Fruit fly (Drosophila melanogaster) Kc167 (cell line): Measurements from ENCODE around the gene para.

Experiments
- Myc ChIP-seq: fragments of >200 bp; optimal IDR thresholded peaks from 2 replicates; lab custom pipeline; 2017; ENCODE audit warnings: missing external identifiers
- Sin3A ChIP-seq: fragments of >200 bp; optimal IDR thresholded peaks from 2 replicates; lab custom pipeline; 2018; ENCODE audit warnings: missing external identifiers
- h ChIP-seq: fragments of >200 bp; optimal IDR thresholded peaks from 3 replicates; lab custom pipeline; 2018; ENCODE audit warnings: missing external identifiers
- insv ChIP-seq: fragments of >200 bp; optimal IDR thresholded peaks from 3 replicates; lab custom pipeline; 2018; ENCODE audit warnings: missing external identifiers
- psq ChIP-seq: fragments of >200 bp; optimal IDR thresholded peaks from 2 replicates; lab custom pipeline; 2017; ENCODE audit warnings: missing external identifiers
- ttk ChIP-seq: sonication (Bioruptor generic); optimal IDR thresholded peaks from 2 replicates; lab custom pipeline; 2017; ENCODE audit warnings: missing external identifiers

The para gene

DNA sequence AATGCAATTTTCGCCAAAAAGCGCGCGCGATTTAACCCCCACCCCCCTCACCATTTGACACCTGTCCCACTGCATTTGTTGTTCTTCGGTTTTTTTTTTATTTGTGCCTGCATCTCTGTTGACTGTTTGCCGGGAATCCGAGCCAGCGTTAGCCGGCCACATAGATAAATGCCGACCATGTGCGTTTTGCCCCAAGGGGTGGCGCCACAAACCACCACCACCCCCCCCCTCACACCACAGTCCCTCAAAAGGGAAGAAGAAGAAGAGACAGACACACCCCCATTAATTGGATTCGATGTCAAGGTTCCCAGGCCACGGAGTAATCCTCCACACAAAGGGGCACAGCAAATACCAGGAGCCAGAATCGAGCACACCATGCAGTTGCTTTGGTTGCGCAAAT lies 83.6 kb downstream of the para start:
- no peak for TF ChIP-seq insv (lab: Kevin White, UChicago)
- no peak for TF ChIP-seq Myc (lab: Kevin White, UChicago)
- TF ChIP-seq Sin3A = no peak
- TF ChIP-seq h (lab: Kevin White, UChicago) = no peak
- TF ChIP-seq psq (lab: Kevin White, UChicago) = no peak
- no peak for TF ChIP-seq ttk

- no peak for TF ChIP-seq Sin3A
- no peak for TF ChIP-seq ttk
- no peak for TF ChIP-seq h (lab: Kevin White, UChicago)
- no peak for TF ChIP-seq insv (lab: Kevin White, UChicago)
- no peak for TF ChIP-seq Myc (lab: Kevin White, UChicago)
- TF ChIP-seq psq (lab: Kevin White, UChicago) = no peak
Observed at dm6 chrX:16448252-16449191, 84.4 kb downstream of the para start, which contains the start of the genes CG34015 and eIF4H1. TSS of gene CG34015 (minus strand) at chrX:16448302. TSS of gene eIF4H1 (plus strand) at chrX:16448665.

DNA sequence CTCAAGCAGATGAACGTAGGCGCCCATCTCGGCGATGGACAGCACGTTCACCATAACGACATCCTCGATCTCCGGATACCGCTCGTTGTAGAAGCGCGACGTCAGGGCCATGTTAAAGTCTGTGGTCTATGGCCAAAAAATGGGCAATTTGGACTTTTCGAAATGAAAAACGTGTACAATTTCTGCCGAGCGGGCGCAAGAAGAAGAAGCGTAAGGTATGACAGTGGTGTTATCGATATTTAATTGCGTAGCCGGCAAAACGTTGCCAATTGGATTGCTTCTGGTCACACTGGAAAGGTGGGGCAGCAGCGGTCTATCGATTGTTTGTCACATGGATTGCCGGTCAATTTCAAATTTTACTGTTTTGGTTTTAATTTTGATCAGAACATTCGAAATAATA lies 86.1 kb downstream of the para start, which contains the start of gene eIF2alpha:
Gene eIF2alpha (minus strand): TSS at position 225 of the 400 bp plus-strand sequence.
- TF ChIP-seq ttk = no peak
- TF ChIP-seq insv (lab: Kevin White, UChicago) = no peak
- TF ChIP-seq Myc (lab: Kevin White, UChicago) = no peak
- no peak for TF ChIP-seq psq (lab: Kevin White, UChicago)
- TF ChIP-seq Sin3A = no peak
- no peak for TF ChIP-seq h (lab: Kevin White, UChicago)

DNA sequence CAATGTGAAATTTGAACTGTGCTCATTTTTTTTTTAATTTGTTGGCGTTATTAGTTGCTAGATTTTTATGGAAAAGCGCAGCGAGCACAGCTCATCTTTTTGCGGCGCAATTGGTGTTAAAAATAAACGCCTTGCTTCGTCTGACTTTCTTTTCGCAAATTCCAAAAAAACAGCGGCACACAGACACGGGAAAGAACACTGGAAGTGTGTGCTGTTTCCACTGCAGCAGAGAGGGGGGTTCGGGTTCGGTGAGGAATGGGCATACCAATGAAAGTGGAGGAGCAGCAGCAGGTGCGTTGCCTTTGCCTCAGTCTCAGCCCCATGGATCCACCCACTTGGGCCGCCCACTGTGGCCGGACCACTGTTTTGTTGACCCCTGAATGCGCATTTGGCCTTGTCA lies 90.5 kb downstream of the para start:
- no peak for TF ChIP-seq ttk
- no peak for TF ChIP-seq Sin3A
- TF ChIP-seq Myc (lab: Kevin White, UChicago) = no peak
- no peak for TF ChIP-seq psq (lab: Kevin White, UChicago)
- no peak for TF ChIP-seq h (lab: Kevin White, UChicago)
- no peak for TF ChIP-seq insv (lab: Kevin White, UChicago)

- no peak for TF ChIP-seq psq (lab: Kevin White, UChicago)
- TF ChIP-seq Sin3A = no peak
- TF ChIP-seq h (lab: Kevin White, UChicago) = no peak
- no peak for TF ChIP-seq insv (lab: Kevin White, UChicago)
- TF ChIP-seq Myc (lab: Kevin White, UChicago) = no peak
- TF ChIP-seq ttk = no peak
Observed at dm6 chrX:16441245-16441644, 91.7 kb downstream of the para start, which contains the start of the genes Cdc50 and rngo. TSS of gene Cdc50 (minus strand) at chrX:16441296. TSS of gene rngo (plus strand) at chrX:16441433.

- TF ChIP-seq ttk (no peak), psq (lab: Kevin White, UChicago) (no peak), Myc (lab: Kevin White, UChicago) (no peak), Sin3A (no peak), insv (lab: Kevin White, UChicago) (no peak), h (lab: Kevin White, UChicago) (no peak)
Observed at dm6 chrX:16428476-16428875, 104.4 kb downstream of the para start.

DNA sequence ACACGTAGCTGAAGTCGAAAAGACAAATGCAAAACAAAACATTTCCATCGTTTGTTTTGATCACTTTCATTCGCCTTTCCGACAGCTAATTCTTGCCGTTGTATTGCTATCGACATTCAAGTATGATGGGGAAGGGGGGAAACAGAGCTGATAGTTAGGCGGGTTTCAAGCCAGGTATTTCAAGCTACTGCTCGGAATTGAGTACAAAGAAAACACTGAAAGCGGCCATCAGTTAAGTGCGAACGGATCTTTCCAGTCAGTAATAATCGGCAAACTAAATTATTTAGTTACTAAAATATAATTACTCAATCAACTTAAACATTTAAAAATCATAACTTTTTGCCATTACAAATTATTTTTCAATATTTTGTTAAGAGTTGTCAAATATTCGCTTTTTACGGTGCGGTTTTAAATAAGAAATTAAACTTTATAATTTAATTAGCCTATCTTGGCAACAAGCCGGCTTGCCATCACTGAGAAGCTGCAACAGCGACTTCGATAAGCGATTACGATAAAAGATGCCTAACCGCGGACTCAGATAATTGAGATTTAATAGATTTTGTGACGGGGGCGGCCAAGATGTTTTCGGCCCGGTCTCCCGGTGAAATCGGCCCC lies 105.0 kb downstream of the para start:
- no peak for TF ChIP-seq h (lab: Kevin White, UChicago)
- TF ChIP-seq Myc (lab: Kevin White, UChicago) = no peak
- TF ChIP-seq insv (lab: Kevin White, UChicago) = no peak
- TF ChIP-seq ttk = no peak
- TF ChIP-seq Sin3A = no peak
- TF ChIP-seq psq (lab: Kevin White, UChicago) = no peak

DNA sequence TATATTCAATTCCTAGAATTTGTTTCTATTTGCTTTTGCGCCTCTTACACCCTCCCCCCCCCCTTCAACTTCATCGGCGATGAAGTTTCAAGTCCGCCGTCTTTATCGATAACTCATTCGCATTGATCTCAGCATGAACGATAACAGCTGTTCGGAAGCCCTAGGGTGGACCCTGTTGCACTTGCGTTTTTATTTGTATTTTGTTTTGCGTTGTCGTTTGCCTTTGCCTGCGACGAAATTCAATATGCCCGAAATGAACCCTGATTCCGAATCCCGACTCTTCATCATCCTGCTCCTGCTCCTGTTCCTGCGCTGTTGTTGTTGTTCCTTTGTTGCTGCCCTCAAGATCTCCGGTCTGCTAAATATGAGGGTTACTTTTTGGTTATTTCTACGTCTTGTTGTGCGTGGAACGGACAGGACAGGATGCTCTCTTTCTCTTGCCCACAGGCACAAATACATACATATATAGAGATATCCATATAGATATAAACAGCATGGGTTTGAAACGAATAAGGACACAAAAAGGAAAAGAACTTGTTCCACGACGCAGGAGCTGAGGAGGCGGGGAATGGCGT lies 106.3 kb downstream of the para start:
- no peak for TF ChIP-seq h (lab: Kevin White, UChicago)
- no peak for TF ChIP-seq Sin3A
- no peak for TF ChIP-seq ttk
- no peak for TF ChIP-seq insv (lab: Kevin White, UChicago)
- no peak for TF ChIP-seq psq (lab: Kevin White, UChicago)
- TF ChIP-seq Myc (lab: Kevin White, UChicago) = no peak

dm6 chrX:16425145-16425544 lies 107.8 kb downstream of the para start:
- TF ChIP-seq ttk (peak; percentile 52), h (lab: Kevin White, UChicago) (no peak), Sin3A (no peak), insv (lab: Kevin White, UChicago) (no peak), psq (lab: Kevin White, UChicago) (no peak), Myc (lab: Kevin White, UChicago) (no peak)

- no peak for TF ChIP-seq insv (lab: Kevin White, UChicago)
- no peak for TF ChIP-seq h (lab: Kevin White, UChicago)
Observed at dm6 chrX:16424296-16424695, 108.6 kb downstream of the para start.

dm6 chrX:16423125-16423509 lies 109.8 kb downstream of the para start:
- TF ChIP-seq psq (lab: Kevin White, UChicago) = no peak
- TF ChIP-seq Myc (lab: Kevin White, UChicago) = no peak
- no peak for TF ChIP-seq h (lab: Kevin White, UChicago)
- no peak for TF ChIP-seq insv (lab: Kevin White, UChicago)
- TF ChIP-seq Sin3A = no peak
- no peak for TF ChIP-seq ttk
